Worm (Caenorhabditis elegans) whole organism, L4/young adult: Measurements from ENCODE around the gene ZK370.4.

Experiments
- W03F9.2 ChIP-seq: fragments of 150-350 bp; optimal IDR thresholded peaks from 2 replicates; lab custom pipeline; 2014; ENCODE audit warnings: missing biosample characterization, missing genetic modification characterization
- dao-5 ChIP-seq: sonication (generic microtip); optimal IDR thresholded peaks from 2 replicates; lab custom pipeline; 2016; ENCODE audit warnings: missing genotype, missing genetic modification characterization, moderate library complexity, missing compliant biosample characterization
- him-1 ChIP-seq: sonication (generic microtip); optimal IDR thresholded peaks from 2 replicates; lab custom pipeline; 2016; ENCODE audit warnings: missing genotype, missing genetic modification reagents, missing genetic modification characterization, missing compliant biosample characterization

DNA sequence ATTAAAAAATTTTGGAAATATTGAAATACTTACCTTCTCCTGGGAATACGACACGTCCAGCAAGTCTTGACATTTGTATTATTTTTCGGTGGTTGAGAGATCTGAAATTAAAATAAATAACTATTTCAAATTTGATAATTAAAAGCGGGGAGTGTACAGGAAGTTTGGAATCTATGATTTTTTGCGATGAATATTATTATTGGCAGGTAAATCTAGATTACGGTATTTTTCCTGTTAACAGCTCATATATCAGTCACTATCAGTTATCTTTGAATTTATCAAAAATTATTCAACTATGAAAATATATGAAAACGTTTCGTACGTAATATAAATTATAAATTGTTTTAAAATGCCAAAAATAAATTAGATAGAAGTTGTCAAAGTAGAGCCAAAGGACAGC is 15.1 kb downstream of the ZK370.4 start, which contains the start of gene B0303.14:
- no peak for TF ChIP-seq him-1
- TF ChIP-seq W03F9.2 (tag; lab: Kevin White, UChicago), result no peak
- no peak for TF ChIP-seq dao-5 (tag; lab: Kevin White, UChicago)
